Fruit fly (Drosophila melanogaster) whole organism, prepupa: ENCODE measurements around the gene Ugt37A3.
A peak's percentile ranks its signal among the peaks of the same experiment; 100 is the strongest.

Source experiments
- CG11294 ChIP-seq: fragments of 200-800 bp; sonication (Bioruptor generic); IDR thresholded peaks from 2 replicates; pipeline ENCODE4 v1.3.6; 2022; ENCODE audit warnings: missing biosample characterization, missing genetic modification characterization
- Hr39 ChIP-seq: fragments of 200-800 bp; sonication (Bioruptor generic); optimal IDR thresholded peaks from 2 replicates; lab custom pipeline; 2016; ENCODE audit warnings: missing biosample characterization, missing genetic modification characterization
- Sox102F ChIP-seq: fragments of 200-800 bp; sonication (Bioruptor generic); optimal IDR thresholded peaks from 2 replicates; lab custom pipeline; 2016; ENCODE audit warnings: missing biosample characterization, mild to moderate bottlenecking, missing genetic modification characterization
- Sox14 ChIP-seq: fragments of 200-800 bp; sonication (Bioruptor generic); optimal IDR thresholded peaks from 3 replicates; lab custom pipeline; 2016; ENCODE audit warnings: missing biosample characterization, missing genetic modification characterization
- ss ChIP-seq, 2 experiments: fragments of 200-800 bp; sonication (Bioruptor generic); optimal IDR thresholded peaks; 2 replicates in 1 of 2; 3 replicates in 1 of 2; lab custom pipeline; 2017 to 2018; ENCODE audit warnings: mild to moderate bottlenecking in 2 of 2, missing biosample characterization in 2 of 2, missing genetic modification characterization in 2 of 2, moderate library complexity in 1 of 2

DNA sequence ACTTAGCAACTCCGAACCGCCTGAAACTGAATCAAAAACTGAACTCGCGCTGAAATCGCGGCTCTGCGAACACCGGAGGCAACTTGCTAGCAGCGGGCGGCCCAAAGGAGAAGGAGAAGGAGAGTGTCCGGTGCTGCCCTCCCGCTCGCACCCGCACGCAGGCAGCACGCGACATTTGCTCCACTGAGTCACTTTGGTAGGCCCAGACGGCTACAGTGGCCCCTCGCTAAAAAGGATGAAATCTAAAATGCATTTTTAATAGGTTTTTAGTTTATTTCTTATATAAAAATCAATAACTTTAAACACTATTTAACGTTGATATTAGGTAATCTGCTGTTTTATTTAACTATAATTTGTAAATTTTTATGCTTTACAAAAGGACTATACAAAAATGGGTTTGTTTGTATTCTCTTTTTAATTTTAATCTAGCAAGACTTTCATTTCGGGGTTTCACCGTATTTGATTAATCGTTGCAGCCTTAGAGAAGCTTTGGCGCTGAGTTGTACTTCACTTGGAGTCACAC is 21.0 kb downstream of the Ugt37A3 start, which contains the start of gene Men:
- TF ChIP-seq Sox14 (GFP tag; lab: Kevin White, UChicago) (peak; percentile 37), Sox102F (GFP tag; lab: Kevin White, UChicago) (peak; percentile 38), ss (GFP tag; optimal IDR thresholded peaks at IDR 0.05; lab: Kevin White, UChicago) (peak; percentile 48 to 56), CG11294 (peak; percentile 61; the same call in 1 of the 2 replicates), Hr39 (GFP tag; lab: Kevin White, UChicago) (peak; percentile 19)
